Fruit fly (Drosophila melanogaster) whole organism, adult: ENCODE measurements around the gene Ptp36E.

Experiments used
- CG11617 ChIP-seq: fragments of 200-800 bp; sonication (Bioruptor generic); optimal IDR thresholded peaks from 2 replicates; lab custom pipeline; 2017; ENCODE audit warnings: mild to moderate bottlenecking, missing biosample characterization, missing genetic modification reagents, missing genetic modification characterization
- CG1620 ChIP-seq: fragments of 200-800 bp; sonication (Bioruptor generic); optimal IDR thresholded peaks from 2 replicates; lab custom pipeline; 2016; ENCODE audit warnings: missing biosample characterization, missing genetic modification characterization
- CG33017 ChIP-seq: fragments of 200-800 bp; sonication (Bioruptor generic); optimal IDR thresholded peaks from 2 replicates; lab custom pipeline; 2018; ENCODE audit warnings: missing biosample characterization, mild to moderate bottlenecking, missing genetic modification characterization, moderate library complexity
- CG5204 ChIP-seq: fragments of 200-800 bp; sonication (Bioruptor generic); optimal IDR thresholded peaks from 2 replicates; lab custom pipeline; 2016; ENCODE audit warnings: missing biosample characterization, missing genetic modification characterization
- CG7045 ChIP-seq: fragments of 200-800 bp; sonication (Bioruptor generic); optimal IDR thresholded peaks from 2 replicates; lab custom pipeline; 2017; ENCODE audit warnings: missing biosample characterization, mild to moderate bottlenecking, missing genetic modification characterization
- Clk ChIP-seq: fragments of 200-800 bp; sonication (Bioruptor generic); optimal IDR thresholded peaks from 2 replicates; lab custom pipeline; 2017; ENCODE audit warnings: missing biosample characterization, missing genetic modification characterization
- bab1 ChIP-seq: fragments of 200-800 bp; sonication (Bioruptor generic); optimal IDR thresholded peaks from 3 replicates; lab custom pipeline; 2019; ENCODE audit warnings: missing biosample characterization, mild to moderate bottlenecking, missing genetic modification characterization, moderate library complexity
- cic ChIP-seq: fragments of 200-800 bp; sonication (Bioruptor generic); optimal IDR thresholded peaks from 2 replicates; lab custom pipeline; 2017; ENCODE audit warnings: missing biosample characterization, mild to moderate bottlenecking, missing genetic modification characterization, moderate library complexity
- cnc ChIP-seq, 2 experiments: fragments of >200 bp; optimal IDR thresholded peaks; 2 replicates each; lab custom pipeline; 2017
- ovo ChIP-seq: fragments of 200-800 bp; sonication (Bioruptor generic); optimal IDR thresholded peaks from 2 replicates; lab custom pipeline; 2016; ENCODE audit warnings: missing biosample characterization, missing genetic modification characterization
- pad ChIP-seq: fragments of 200-800 bp; sonication (Bioruptor generic); optimal IDR thresholded peaks from 3 replicates; lab custom pipeline; 2017; ENCODE audit warnings: missing biosample characterization, missing genetic modification characterization, mild to moderate bottlenecking, moderate library complexity, missing genetic modification reagents
- toe ChIP-seq: fragments of 200-800 bp; sonication (Bioruptor generic); optimal IDR thresholded peaks from 2 replicates; lab custom pipeline; 2016; ENCODE audit warnings: missing biosample characterization, missing genetic modification characterization

DNA sequence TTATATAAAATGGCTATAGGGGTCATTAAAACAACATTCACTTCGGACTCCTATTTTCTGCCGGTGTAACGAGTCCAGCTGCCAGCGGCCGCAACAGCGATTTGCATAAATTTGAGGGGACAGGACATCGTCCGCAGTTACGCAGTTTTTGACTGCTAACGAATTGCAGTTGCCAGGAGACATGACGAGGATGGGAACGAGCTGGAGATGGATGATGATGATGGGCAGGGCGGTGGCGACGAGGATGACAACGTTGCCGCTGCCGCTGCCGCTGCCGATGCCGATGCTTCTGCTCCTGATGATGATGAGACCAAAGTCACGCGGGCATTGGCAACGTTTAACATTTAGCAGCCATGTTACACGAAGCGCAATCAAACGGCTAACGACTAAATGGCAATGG, 18.0 kb upstream of the Ptp36E start:
- TF ChIP-seq CG5204 (GFP tag; lab: Kevin White, UChicago) (no peak), ovo (GFP tag; lab: Kevin White, UChicago) (no peak), toe (GFP tag; lab: Kevin White, UChicago) (no peak), CG11617 (GFP tag; lab: Kevin White, UChicago) (no peak), bab1 (GFP tag; lab: Kevin White, UChicago) (no peak), cnc (optimal IDR thresholded peaks at IDR 0.05; lab: Kevin White, UChicago) (no peak), CG1620 (GFP tag; lab: Kevin White, UChicago) (no peak), CG33017 (tag; lab: Kevin White, UChicago) (no peak), pad (GFP tag; lab: Kevin White, UChicago) (no peak), CG7045 (GFP tag; lab: Kevin White, UChicago) (no peak), cic (GFP tag; lab: Kevin White, UChicago) (no peak), Clk (GFP tag; lab: Kevin White, UChicago) (no peak)
